Fruit fly (Drosophila melanogaster): ENCODE data around the gene CG34323.

The CG34323 gene

dm6 chrX:12073637-12074036 is 3.4 kb downstream of the CG34323 start (continued):
- TF ChIP-seq CG30431 (GFP tag; optimal IDR thresholded peaks at IDR 0.05) (no peak), ap (GFP tag; IDR thresholded peaks at IDR 0.05) (no peak), CG15269 (tag; optimal IDR thresholded peaks at IDR 0.05) (peak; percentile 57), CG4424 (GFP tag; optimal IDR thresholded peaks at IDR 0.05) (no peak), bcd (GFP tag; optimal IDR thresholded peaks at IDR 0.05) (no peak), Abd-B (GFP tag; optimal IDR thresholded peaks at IDR 0.05) (no peak), CG6689 (GFP tag; IDR thresholded peaks at IDR 0.05) (no peak), chif (GFP tag; optimal IDR thresholded peaks at IDR 0.05) (no peak), Nf-YA (GFP tag; IDR thresholded peaks at IDR 0.05) (no peak), CG14965 (GFP tag; optimal IDR thresholded peaks at IDR 0.05; ENCODE audit: borderline replicate concordance) (no peak), CG34224 (GFP tag; IDR thresholded peaks at IDR 0.05; ENCODE audit: partially characterized antibody) (no peak), CG4730 (GFP tag; IDR thresholded peaks at IDR 0.05) (no peak), jumu (GFP tag; optimal IDR thresholded peaks at IDR 0.05) (no peak), CG12155 (GFP tag; optimal IDR thresholded peaks at IDR 0.05) (no peak), H2.0 (GFP tag; IDR thresholded peaks at IDR 0.05) (no peak), twi (tag; optimal IDR thresholded peaks at IDR 0.05) (no peak), Sin3A (optimal IDR thresholded peaks at IDR 0.05) (no peak), cato (GFP tag; optimal IDR thresholded peaks at IDR 0.05; ENCODE audit: borderline replicate concordance) (no peak), zen (tag; optimal IDR thresholded peaks at IDR 0.05) (no peak), grn (GFP tag; optimal IDR thresholded peaks at IDR 0.05) (no peak), vfl (GFP tag; optimal IDR thresholded peaks at IDR 0.05) (no peak), Fer2 (tag; optimal IDR thresholded peaks at IDR 0.05) (no peak), Mad (GFP tag; optimal IDR thresholded peaks at IDR 0.05) (no peak), CG4404 (GFP tag; IDR thresholded peaks at IDR 0.05) (no peak), Bteb2 (GFP tag; optimal IDR thresholded peaks at IDR 0.05) (no peak), Gsc (GFP tag; IDR thresholded peaks at IDR 0.05) (no peak), CG18599 (GFP tag; optimal IDR thresholded peaks at IDR 0.05) (peak; percentile 74), ase (GFP tag; IDR thresholded peaks at IDR 0.05) (no peak), salm (tag; optimal IDR thresholded peaks at IDR 0.05) (no peak), zfh2 (GFP tag; optimal IDR thresholded peaks at IDR 0.05) (no peak), CG10654 (GFP tag; optimal IDR thresholded peaks at IDR 0.05) (no peak), CG4282 (GFP tag; optimal IDR thresholded peaks at IDR 0.05) (no peak), wdn (GFP tag; IDR thresholded peaks at IDR 0.05) (no peak), Nf-YC (tag; optimal IDR thresholded peaks at IDR 0.05) (no peak), CG7372 (GFP tag; IDR thresholded peaks at IDR 0.05) (no peak), Atf3 (GFP tag; optimal IDR thresholded peaks at IDR 0.05) (no peak), fru (optimal IDR thresholded peaks at IDR 0.05) (no peak), disco-r (GFP tag; optimal IDR thresholded peaks at IDR 0.05) (no peak), CG2129 (GFP tag; IDR thresholded peaks at IDR 0.05; ENCODE audit: partially characterized antibody) (no peak), p53 (GFP tag; optimal IDR thresholded peaks at IDR 0.05) (no peak), Tbp (GFP tag; optimal IDR thresholded peaks at IDR 0.05) (no peak), nerfin-2 (GFP tag; IDR thresholded peaks at IDR 0.05; ENCODE audit: partially characterized antibody) (no peak), CG11247 (GFP tag; IDR thresholded peaks at IDR 0.05) (no peak), btn (GFP tag; optimal IDR thresholded peaks at IDR 0.05) (no peak), eve (GFP tag; optimal IDR thresholded peaks at IDR 0.05) (peak in 1 of 2 experiments; percentile 34), CG32767 (GFP tag; IDR thresholded peaks at IDR 0.05) (no peak), Adf1 (GFP tag; IDR thresholded peaks at IDR 0.05) (no peak), slou (GFP tag; optimal IDR thresholded peaks at IDR 0.05) (no peak), Side (GFP tag; optimal IDR thresholded peaks at IDR 0.05) (no peak), Dp (GFP tag; optimal IDR thresholded peaks at IDR 0.05) (no peak), CG34422 (GFP tag; IDR thresholded peaks at IDR 0.05) (0 out of 3 replicates have a peak, but pooled peaks have one; percentile 18), HmgD (GFP tag; optimal IDR thresholded peaks at IDR 0.05) (no peak), Max (GFP tag; optimal IDR thresholded peaks at IDR 0.05) (no peak), Dbx (GFP tag; IDR thresholded peaks at IDR 0.05) (no peak)

Data from whole organism, embryonic.